Worm (Caenorhabditis elegans): ENCODE measurements around the gene tba-9.

- TF ChIP-seq hnd-1 (tag; optimal IDR thresholded peaks at IDR 0.05) (no peak), ama-1 (optimal IDR thresholded peaks at IDR 0.05) (no peak), flt-1 (GFP tag; IDR thresholded peaks at IDR 0.05) (no peak), tbx-37 (GFP tag; conservative IDR thresholded peaks at IDR 0.05) (no peak), ceh-36 (tag; optimal IDR thresholded peaks at IDR 0.05) (no peak), pes-1 (GFP tag; IDR thresholded peaks at IDR 0.05) (no peak), hmbx-1 (tag; optimal IDR thresholded peaks at IDR 0.05) (no peak), tra-4 (tag; optimal IDR thresholded peaks at IDR 0.05) (no peak), hmg-4 (GFP tag; optimal IDR thresholded peaks at IDR 0.05) (no peak)
These were observed 30.6 kb downstream of the tba-9 start for ce11 chrX:3283189-3283588.
